Worm (Caenorhabditis elegans): ENCODE results near the gene spcs-3.

spcs-3 gene

DNA sequence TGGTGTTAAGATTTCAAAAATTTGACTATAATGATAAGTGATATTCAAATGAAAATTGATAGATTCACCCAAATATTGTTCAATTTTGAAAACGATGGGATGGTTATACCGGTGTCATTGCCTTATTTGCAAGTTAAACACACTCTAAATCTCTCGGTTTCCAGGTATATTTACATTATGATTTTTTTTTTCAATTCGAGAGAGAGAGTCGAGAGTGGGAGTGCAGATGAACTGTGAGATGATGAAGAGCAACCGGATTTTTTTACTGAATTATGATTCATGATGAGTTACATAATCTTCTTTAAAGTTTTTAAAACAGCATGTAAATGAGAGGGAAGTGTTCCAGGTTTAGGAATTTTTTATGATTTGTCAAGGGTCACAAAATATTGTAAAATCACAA lies 11.3 kb upstream of the spcs-3 start, which contains the start of gene F44B9.10:
Gene F44B9.10, minus strand, starts transcription at position 101 of the 400 bp plus-strand sequence.
- TF ChIP-seq hmbx-1 (tag; optimal IDR thresholded peaks at IDR 0.05): no peak
- no peak for TF ChIP-seq sea-1 (GFP tag; conservative IDR thresholded peaks at IDR 0.05)
- TF ChIP-seq F13C5.2 (tag; optimal IDR thresholded peaks at IDR 0.05): no peak
- no peak for TF ChIP-seq B0310.2 (tag; optimal IDR thresholded peaks at IDR 0.05)
- no peak for TF ChIP-seq ceh-13 (GFP tag; optimal IDR thresholded peaks at IDR 0.05)
- no peak for TF ChIP-seq scrt-1 (GFP tag; IDR thresholded peaks at IDR 0.05)
- no peak for TF ChIP-seq ets-7 (tag; optimal IDR thresholded peaks at IDR 0.05)
- no peak for TF ChIP-seq tra-4 (tag; optimal IDR thresholded peaks at IDR 0.05)
- no peak for TF ChIP-seq tbx-11 (GFP tag; IDR thresholded peaks at IDR 0.05)
- no peak for TF ChIP-seq pes-1 (GFP tag; IDR thresholded peaks at IDR 0.05)
- TF ChIP-seq ama-1 (optimal IDR thresholded peaks at IDR 0.05): no peak
- no peak for TF ChIP-seq aly-1 (tag; optimal IDR thresholded peaks at IDR 0.05)
- TF ChIP-seq hmg-4 (GFP tag; optimal IDR thresholded peaks at IDR 0.05): no peak
- TF ChIP-seq flt-1 (GFP tag; IDR thresholded peaks at IDR 0.05): no peak

ce11 chrIII:8036050-8036449 lies 8.8 kb upstream of the spcs-3 start:
- no peak for TF ChIP-seq hmg-4 (GFP tag; optimal IDR thresholded peaks at IDR 0.05)

DNA sequence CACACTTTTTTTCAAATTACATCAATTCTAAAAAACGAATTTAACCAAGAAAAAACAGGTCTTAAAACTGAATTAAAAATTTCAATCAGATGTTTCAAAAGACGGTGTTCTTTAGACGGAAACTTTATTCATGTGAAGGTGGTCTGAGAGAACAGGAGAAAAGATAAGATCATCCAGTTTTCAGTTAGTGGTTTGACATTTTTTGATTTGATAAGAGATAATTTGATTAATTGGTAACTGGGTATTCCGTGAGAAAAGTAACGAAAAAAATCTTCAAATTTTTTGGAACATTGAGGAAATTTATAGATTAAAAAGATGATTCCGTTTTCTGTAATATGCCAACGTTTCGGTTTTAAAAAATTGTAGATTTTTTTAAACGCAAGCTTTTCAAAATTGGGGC lies 8.3 kb upstream of the spcs-3 start:
- no peak for TF ChIP-seq aly-1 (tag; optimal IDR thresholded peaks at IDR 0.05)
- no peak for TF ChIP-seq ceh-36 (tag; optimal IDR thresholded peaks at IDR 0.05)
- TF ChIP-seq F13C5.2 (tag; optimal IDR thresholded peaks at IDR 0.05): no peak
- TF ChIP-seq scrt-1 (GFP tag; IDR thresholded peaks at IDR 0.05): no peak
- no peak for TF ChIP-seq hnd-1 (tag; optimal IDR thresholded peaks at IDR 0.05)
- no peak for TF ChIP-seq flt-1 (GFP tag; IDR thresholded peaks at IDR 0.05)

DNA sequence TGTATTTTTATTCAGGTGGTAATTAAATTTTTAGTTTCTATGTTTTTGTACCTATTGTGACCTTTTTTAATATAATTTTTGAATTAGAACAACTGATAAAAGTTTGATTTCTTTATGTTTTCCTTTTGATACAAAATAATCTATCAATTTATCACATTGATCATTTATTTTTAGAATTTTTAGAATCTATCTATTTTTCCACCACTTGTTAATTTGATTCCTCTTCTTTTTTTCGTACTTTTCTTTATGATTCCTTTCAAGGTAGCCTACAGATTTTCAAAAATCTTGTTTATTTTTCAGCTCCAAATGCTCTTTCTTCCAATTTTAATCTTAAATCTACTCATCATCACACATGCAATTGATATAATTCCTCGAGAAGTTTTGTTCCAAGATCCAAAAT lies 6.9 kb upstream of the spcs-3 start, which contains the start of gene dpf-6:
Gene dpf-6, plus strand, starts transcription at position 301 of the 400 bp plus-strand sequence.
- TF ChIP-seq hmg-4 (GFP tag; optimal IDR thresholded peaks at IDR 0.05): no peak
- no peak for TF ChIP-seq tbx-11 (GFP tag; IDR thresholded peaks at IDR 0.05)
- no peak for TF ChIP-seq hnd-1 (tag; optimal IDR thresholded peaks at IDR 0.05)
- TF ChIP-seq F13C5.2 (tag; optimal IDR thresholded peaks at IDR 0.05): no peak
- no peak for TF ChIP-seq pes-1 (GFP tag; IDR thresholded peaks at IDR 0.05)
- no peak for TF ChIP-seq hmbx-1 (tag; optimal IDR thresholded peaks at IDR 0.05)
- no peak for TF ChIP-seq B0310.2 (tag; optimal IDR thresholded peaks at IDR 0.05)
- no peak for TF ChIP-seq tra-4 (tag; optimal IDR thresholded peaks at IDR 0.05)
- no peak for TF ChIP-seq ets-7 (tag; optimal IDR thresholded peaks at IDR 0.05)
- TF ChIP-seq tbx-37 (GFP tag; conservative IDR thresholded peaks at IDR 0.05): no peak
- no peak for TF ChIP-seq ceh-13 (GFP tag; optimal IDR thresholded peaks at IDR 0.05)

DNA sequence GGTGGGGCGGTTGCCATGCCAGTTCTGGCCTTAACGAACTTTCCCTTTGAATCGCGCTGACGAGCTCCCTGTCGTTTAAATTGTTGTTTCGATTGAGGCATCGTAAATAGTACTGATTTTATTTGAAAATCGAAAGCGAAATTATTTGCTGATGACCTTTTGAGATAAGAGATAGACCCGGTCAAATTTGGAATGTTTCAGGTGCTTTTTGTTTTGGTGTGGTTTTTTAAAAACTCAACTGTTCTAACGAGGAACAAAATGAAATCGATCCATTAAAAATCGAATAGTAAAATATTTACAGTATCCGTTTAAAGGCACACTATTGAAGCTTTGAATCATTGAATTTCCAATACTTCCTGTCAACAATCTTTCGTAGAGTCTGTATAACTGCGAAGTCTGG lies 2.0 kb upstream of the spcs-3 start, which contains the start of gene K12H4.6:
Gene K12H4.6, minus strand, starts transcription at position 101 of the 400 bp plus-strand sequence.
- no peak for TF ChIP-seq ama-1 (optimal IDR thresholded peaks at IDR 0.05)
- TF ChIP-seq sea-1 (GFP tag; conservative IDR thresholded peaks at IDR 0.05): no peak
- TF ChIP-seq ceh-13 (GFP tag; optimal IDR thresholded peaks at IDR 0.05): no peak
- TF ChIP-seq tbx-11 (GFP tag; IDR thresholded peaks at IDR 0.05): no peak
- no peak for TF ChIP-seq aly-1 (tag; optimal IDR thresholded peaks at IDR 0.05)
- TF ChIP-seq hmg-4 (GFP tag; optimal IDR thresholded peaks at IDR 0.05): no peak
- no peak for TF ChIP-seq tra-4 (tag; optimal IDR thresholded peaks at IDR 0.05)
- TF ChIP-seq scrt-1 (GFP tag; IDR thresholded peaks at IDR 0.05): no peak
- TF ChIP-seq ets-7 (tag; optimal IDR thresholded peaks at IDR 0.05): no peak

DNA sequence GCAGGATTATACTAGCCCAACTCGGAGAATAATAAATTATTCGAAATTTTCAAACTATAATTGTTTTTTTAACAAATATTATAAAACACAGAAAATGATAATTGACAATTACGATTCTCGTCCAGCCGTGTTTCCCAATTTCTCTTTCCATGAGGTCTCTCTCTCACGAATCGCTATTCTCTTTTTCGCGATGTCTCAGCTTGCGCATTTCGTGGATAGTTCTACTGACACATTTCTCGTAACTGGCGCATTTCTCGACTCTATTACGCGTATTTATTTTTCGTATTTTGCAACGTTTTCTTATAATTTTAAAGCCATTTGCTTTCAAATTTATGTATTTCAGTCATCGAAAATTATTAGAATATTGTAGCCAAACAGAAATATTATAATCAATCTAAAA lies 1.0 kb upstream of the spcs-3 start:
- TF ChIP-seq tbx-11 (GFP tag; IDR thresholded peaks at IDR 0.05): peak; percentile 100
- TF ChIP-seq ets-7 (tag; optimal IDR thresholded peaks at IDR 0.05): peak; percentile 99
- TF ChIP-seq pes-1 (GFP tag; IDR thresholded peaks at IDR 0.05): peak; percentile 99
- peak; percentile 98 for TF ChIP-seq flt-1 (GFP tag; IDR thresholded peaks at IDR 0.05)
- TF ChIP-seq ceh-13 (GFP tag; optimal IDR thresholded peaks at IDR 0.05): peak; percentile 100
- peak; percentile 100 for TF ChIP-seq hmg-4 (GFP tag; optimal IDR thresholded peaks at IDR 0.05)
- peak; percentile 100 for TF ChIP-seq scrt-1 (GFP tag; IDR thresholded peaks at IDR 0.05)
- TF ChIP-seq tra-4 (tag; optimal IDR thresholded peaks at IDR 0.05): peak; percentile 99
- TF ChIP-seq tbx-37 (GFP tag; conservative IDR thresholded peaks at IDR 0.05): peak; percentile 100
- TF ChIP-seq ama-1 (optimal IDR thresholded peaks at IDR 0.05): no peak
- TF ChIP-seq hmbx-1 (tag; optimal IDR thresholded peaks at IDR 0.05): peak; percentile 95
- TF ChIP-seq hnd-1 (tag; optimal IDR thresholded peaks at IDR 0.05): peak; percentile 98
- TF ChIP-seq ceh-36 (tag; optimal IDR thresholded peaks at IDR 0.05): peak; percentile 97
- TF ChIP-seq aly-1 (tag; optimal IDR thresholded peaks at IDR 0.05): peak; percentile 96
- TF ChIP-seq B0310.2 (tag; optimal IDR thresholded peaks at IDR 0.05): peak; percentile 100
- peak; percentile 100 for TF ChIP-seq sea-1 (GFP tag; conservative IDR thresholded peaks at IDR 0.05)
- peak; percentile 100 for TF ChIP-seq F13C5.2 (tag; optimal IDR thresholded peaks at IDR 0.05)

DNA sequence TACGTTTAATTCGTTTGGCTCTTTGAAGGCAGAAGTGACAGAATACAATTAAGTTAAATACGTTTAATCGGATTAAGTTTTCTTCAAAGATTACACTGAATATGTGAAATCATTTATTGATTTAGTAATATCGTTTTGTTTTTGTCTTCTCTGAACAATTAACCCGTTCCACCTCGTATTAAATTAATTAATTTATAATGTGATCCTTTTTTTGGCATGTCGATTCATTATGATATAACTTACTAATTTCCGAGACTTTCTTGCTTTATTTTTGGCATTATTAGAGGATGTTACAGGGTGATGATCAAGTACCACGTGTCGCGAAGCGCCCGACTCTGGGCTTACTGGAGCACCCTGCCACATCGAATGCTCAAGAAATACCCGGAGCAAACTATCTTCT lies 630 bp upstream of the spcs-3 start, which contains the start of gene K12H4.5:
Gene K12H4.5, plus strand, starts transcription at position 301 of the 400 bp plus-strand sequence.
- TF ChIP-seq sea-1 (GFP tag; conservative IDR thresholded peaks at IDR 0.05) (no peak), flt-1 (GFP tag; IDR thresholded peaks at IDR 0.05) (no peak)

- TF ChIP-seq scrt-1 (GFP tag; IDR thresholded peaks at IDR 0.05): no peak
- no peak for TF ChIP-seq hnd-1 (tag; optimal IDR thresholded peaks at IDR 0.05)
- no peak for TF ChIP-seq tbx-11 (GFP tag; IDR thresholded peaks at IDR 0.05)
Observed at ce11 chrIII:8045734-8046133, 917 bp downstream of the spcs-3 start, which contains the start of gene K12H4.3. Gene K12H4.3 (plus strand): TSS chrIII:8046034.

- TF ChIP-seq aly-1 (tag; optimal IDR thresholded peaks at IDR 0.05): no peak
- no peak for TF ChIP-seq sea-1 (GFP tag; conservative IDR thresholded peaks at IDR 0.05)
- TF ChIP-seq tbx-11 (GFP tag; IDR thresholded peaks at IDR 0.05): no peak
- TF ChIP-seq hmg-4 (GFP tag; optimal IDR thresholded peaks at IDR 0.05): no peak
- no peak for TF ChIP-seq ceh-13 (GFP tag; optimal IDR thresholded peaks at IDR 0.05)
- no peak for TF ChIP-seq scrt-1 (GFP tag; IDR thresholded peaks at IDR 0.05)
- TF ChIP-seq flt-1 (GFP tag; IDR thresholded peaks at IDR 0.05): no peak
- no peak for TF ChIP-seq ama-1 (optimal IDR thresholded peaks at IDR 0.05)
- no peak for TF ChIP-seq ceh-36 (tag; optimal IDR thresholded peaks at IDR 0.05)
- no peak for TF ChIP-seq pes-1 (GFP tag; IDR thresholded peaks at IDR 0.05)
- TF ChIP-seq tra-4 (tag; optimal IDR thresholded peaks at IDR 0.05): no peak
- TF ChIP-seq F13C5.2 (tag; optimal IDR thresholded peaks at IDR 0.05): no peak
- TF ChIP-seq ets-7 (tag; optimal IDR thresholded peaks at IDR 0.05): no peak
- no peak for TF ChIP-seq B0310.2 (tag; optimal IDR thresholded peaks at IDR 0.05)
- no peak for TF ChIP-seq hmbx-1 (tag; optimal IDR thresholded peaks at IDR 0.05)
Observed at ce11 chrIII:8047412-8047811, 2.6 kb downstream of the spcs-3 start, which contains the start of gene K12H4.2. Gene K12H4.2 (plus strand): TSS chrIII:8047712.

Measured in whole organism, early embryonic.